Fruit fly (Drosophila melanogaster): ENCODE measurements around the gene CG43231.

CG43231 gene

dm6 chr2L:17735547-17735958, 31.1 kb downstream of the CG43231 start (continued):
- TF ChIP-seq hb (GFP tag; IDR thresholded peaks at IDR 0.05; ENCODE audit: partially characterized antibody): no peak
- no peak for TF ChIP-seq trem (tag; optimal IDR thresholded peaks at IDR 0.05)
- no peak for TF ChIP-seq kay (GFP tag; optimal IDR thresholded peaks at IDR 0.05)
- TF ChIP-seq sens (GFP tag): no peak
- TF ChIP-seq CG11456 (GFP tag; IDR thresholded peaks at IDR 0.05): no peak
- no peak for TF ChIP-seq jigr1 (GFP tag; IDR thresholded peaks at IDR 0.05)
- TF ChIP-seq Doc2 (GFP tag; IDR thresholded peaks at IDR 0.05): no peak
- TF ChIP-seq p53 (GFP tag; optimal IDR thresholded peaks at IDR 0.05): no peak
- peak in 1 of 2 experiments; percentile 89 for TF ChIP-seq insv (GFP tag; optimal IDR thresholded peaks at IDR 0.05)
- no peak for TF ChIP-seq Hmr (GFP tag; optimal IDR thresholded peaks at IDR 0.05)
- peak; percentile 56 for TF ChIP-seq CG3163 (GFP tag; optimal IDR thresholded peaks at IDR 0.05)
- no peak for TF ChIP-seq mam (GFP tag; optimal IDR thresholded peaks at IDR 0.05)
- peak; percentile 69 for TF ChIP-seq pros (GFP tag; optimal IDR thresholded peaks at IDR 0.05)
- no peak for TF ChIP-seq sug (tag; optimal IDR thresholded peaks at IDR 0.05)
- no peak for TF ChIP-seq Atf-2 (GFP tag; optimal IDR thresholded peaks at IDR 0.05)
- TF ChIP-seq org-1 (GFP tag; optimal IDR thresholded peaks at IDR 0.05): no peak
- peak; percentile 69 for TF ChIP-seq twi (tag; optimal IDR thresholded peaks at IDR 0.05)
- TF ChIP-seq BEAF-32 (GFP tag; optimal IDR thresholded peaks at IDR 0.05): no peak
- TF ChIP-seq Mad (GFP tag; optimal IDR thresholded peaks at IDR 0.05): no peak
- TF ChIP-seq Aef1 (GFP tag; IDR thresholded peaks at IDR 0.05): no peak
- no peak for TF ChIP-seq so (GFP tag; IDR thresholded peaks at IDR 0.05)
- no peak for TF ChIP-seq Sry-δ (GFP tag; optimal IDR thresholded peaks at IDR 0.05)
- no peak for TF ChIP-seq CG32532 (GFP tag; IDR thresholded peaks at IDR 0.05)
- no peak for TF ChIP-seq CG10209 (GFP tag; optimal IDR thresholded peaks at IDR 0.05)
- TF ChIP-seq nerfin-1 (tag; optimal IDR thresholded peaks at IDR 0.05): peak; percentile 20
- peak; percentile 92 for TF ChIP-seq Kr (GFP tag; optimal IDR thresholded peaks at IDR 0.05)
- TF ChIP-seq lab (GFP tag; optimal IDR thresholded peaks at IDR 0.05): no peak
- no peak for TF ChIP-seq CG9727 (GFP tag; optimal IDR thresholded peaks at IDR 0.05)
- no peak for TF ChIP-seq vvl (GFP tag; IDR thresholded peaks at IDR 0.05)
- TF ChIP-seq CG32772 (GFP tag; IDR thresholded peaks at IDR 0.05): no peak
- TF ChIP-seq CTCF (GFP tag; optimal IDR thresholded peaks at IDR 0.05): no peak
- peak; percentile 36 for TF ChIP-seq CG13894 (tag; optimal IDR thresholded peaks at IDR 0.05)
- no peak for TF ChIP-seq CG14014 (GFP tag; IDR thresholded peaks at IDR 0.05)

dm6 chr2L:17739428-17739827, 34.9 kb downstream of the CG43231 start:
- peak; percentile 3 for TF ChIP-seq sens (GFP tag)
- TF ChIP-seq cad (GFP tag; optimal IDR thresholded peaks at IDR 0.05): peak; percentile 40
- TF ChIP-seq CG2199 (GFP tag; IDR thresholded peaks at IDR 0.05): no peak
- TF ChIP-seq tll (GFP tag; optimal IDR thresholded peaks at IDR 0.05): peak in 1 of 2 experiments; percentile 94

- TF ChIP-seq gsb-n (tag; optimal IDR thresholded peaks at IDR 0.05): peak; percentile 14
- TF ChIP-seq cato (GFP tag; optimal IDR thresholded peaks at IDR 0.05; ENCODE audit: borderline replicate concordance): no peak
- no peak for TF ChIP-seq CG5953 (GFP tag; IDR thresholded peaks at IDR 0.05)
- peak; percentile 22 for TF ChIP-seq zen (tag; optimal IDR thresholded peaks at IDR 0.05)
- peak; percentile 42 for TF ChIP-seq kni (GFP tag; optimal IDR thresholded peaks at IDR 0.05)
- TF ChIP-seq pros (GFP tag; optimal IDR thresholded peaks at IDR 0.05): peak; percentile 87
- peak in 1 of 2 experiments; percentile 69 for TF ChIP-seq tll (GFP tag; optimal IDR thresholded peaks at IDR 0.05)
- peak; percentile 9 for TF ChIP-seq CG15479 (GFP tag; optimal IDR thresholded peaks at IDR 0.05)
- TF ChIP-seq insv (GFP tag; optimal IDR thresholded peaks at IDR 0.05): peak in 1 of 2 experiments; percentile 10
- no peak for TF ChIP-seq gt (GFP tag; IDR thresholded peaks at IDR 0.05)
- no peak for TF ChIP-seq CG10543 (GFP tag; optimal IDR thresholded peaks at IDR 0.05)
- no peak for TF ChIP-seq Ada2b (GFP tag; IDR thresholded peaks at IDR 0.05)
- TF ChIP-seq CG18599 (GFP tag; optimal IDR thresholded peaks at IDR 0.05): no peak
- TF ChIP-seq croc (GFP tag; conservative IDR thresholded peaks at IDR 0.05): no peak
- TF ChIP-seq oc (tag; optimal IDR thresholded peaks at IDR 0.05): peak; percentile 8
- TF ChIP-seq nerfin-1 (tag; optimal IDR thresholded peaks at IDR 0.05): peak; percentile 3
- TF ChIP-seq twi (tag; optimal IDR thresholded peaks at IDR 0.05): peak; percentile 93
- peak; percentile 0 for TF ChIP-seq cad (GFP tag; optimal IDR thresholded peaks at IDR 0.05)
- TF ChIP-seq HLH3B (GFP tag; IDR thresholded peaks at IDR 0.05): no peak
- no peak for TF ChIP-seq CG13287 (GFP tag; IDR thresholded peaks at IDR 0.05; ENCODE audit: partially characterized antibody)
Observed at dm6 chr2L:17740417-17740924, 36.0 kb downstream of the CG43231 start.
